Worm (Caenorhabditis elegans): Measurements from ENCODE around the gene cyn-17.

cyn-17 gene

DNA sequence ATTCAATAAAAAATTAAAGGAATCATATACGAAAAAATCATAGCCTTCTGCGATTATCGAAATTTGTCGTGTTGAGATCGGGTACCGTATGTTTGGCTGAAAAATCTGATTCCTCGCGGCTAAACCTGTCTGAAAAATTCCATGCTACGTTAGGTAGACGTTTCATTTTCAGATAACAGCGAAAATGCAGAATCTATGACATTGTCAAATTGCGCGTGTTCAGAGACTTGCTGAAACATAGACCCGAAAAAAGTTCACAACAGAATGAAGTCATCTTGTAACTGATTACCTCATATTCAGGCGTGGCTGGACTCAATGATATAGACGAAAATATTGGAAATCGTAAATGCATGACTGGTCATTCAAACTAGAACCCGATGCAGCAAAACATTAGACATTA, 34.1 kb downstream of the cyn-17 start, which contains the start of gene srh-76:
Gene srh-76, plus strand, starts transcription at position 301 of the 400 bp plus-strand sequence.
- TF ChIP-seq elt-1 (tag; optimal IDR thresholded peaks at IDR 0.05): no peak
- no peak for TF ChIP-seq mml-1 (tag; optimal IDR thresholded peaks at IDR 0.05)
- TF ChIP-seq mdl-1 (tag; optimal IDR thresholded peaks at IDR 0.05): no peak
- TF ChIP-seq ceh-82 (tag; optimal IDR thresholded peaks at IDR 0.05): no peak
- no peak for TF ChIP-seq ceh-9 (tag; optimal IDR thresholded peaks at IDR 0.05)
- no peak for TF ChIP-seq fos-1 (tag; optimal IDR thresholded peaks at IDR 0.05)
- no peak for TF ChIP-seq nhr-25 (tag; optimal IDR thresholded peaks at IDR 0.05)
- no peak for TF ChIP-seq daf-12 (tag; optimal IDR thresholded peaks at IDR 0.05)
- TF ChIP-seq lin-39 (tag; optimal IDR thresholded peaks at IDR 0.05): no peak
- no peak for TF ChIP-seq skn-1 (tag; optimal IDR thresholded peaks at IDR 0.05)
- TF ChIP-seq egl-27 (tag; optimal IDR thresholded peaks at IDR 0.05): no peak
- no peak for TF ChIP-seq pha-4 (tag; optimal IDR thresholded peaks at IDR 0.05)
- no peak for TF ChIP-seq ceh-28 (tag; optimal IDR thresholded peaks at IDR 0.05)
- no peak for TF ChIP-seq hmg-11 (tag; optimal IDR thresholded peaks at IDR 0.05)
- no peak for TF ChIP-seq elt-3 (tag; optimal IDR thresholded peaks at IDR 0.05)
- TF ChIP-seq sea-2 (GFP tag; optimal IDR thresholded peaks at IDR 0.05): no peak
- no peak for TF ChIP-seq nhr-23 (tag; optimal IDR thresholded peaks at IDR 0.05)
- TF ChIP-seq pqm-1 (tag; optimal IDR thresholded peaks at IDR 0.05): no peak
- no peak for TF ChIP-seq egl-5 (tag; optimal IDR thresholded peaks at IDR 0.05)

- TF ChIP-seq fos-1 (tag; optimal IDR thresholded peaks at IDR 0.05) (no peak), skn-1 (tag; optimal IDR thresholded peaks at IDR 0.05) (no peak), egl-5 (tag; optimal IDR thresholded peaks at IDR 0.05) (no peak), mml-1 (tag; optimal IDR thresholded peaks at IDR 0.05) (no peak), elt-1 (tag; optimal IDR thresholded peaks at IDR 0.05) (no peak), nhr-237 (tag; optimal IDR thresholded peaks at IDR 0.05) (no peak), elt-3 (tag; optimal IDR thresholded peaks at IDR 0.05) (no peak), lin-15B (tag; optimal IDR thresholded peaks at IDR 0.05) (no peak), nhr-77 (tag; optimal IDR thresholded peaks at IDR 0.05) (no peak), ceh-82 (tag; optimal IDR thresholded peaks at IDR 0.05) (no peak), fkh-10 (GFP tag; optimal IDR thresholded peaks at IDR 0.05) (no peak), nhr-12 (tag; optimal IDR thresholded peaks at IDR 0.05) (no peak), fkh-2 (tag; optimal IDR thresholded peaks at IDR 0.05) (no peak), daf-12 (tag; optimal IDR thresholded peaks at IDR 0.05) (no peak), lsy-12 (tag; optimal IDR thresholded peaks at IDR 0.05) (no peak), sea-2 (GFP tag; optimal IDR thresholded peaks at IDR 0.05) (no peak), hmg-11 (tag; optimal IDR thresholded peaks at IDR 0.05) (no peak), nhr-67 (tag; optimal IDR thresholded peaks at IDR 0.05) (no peak)
Observed at ce11 chrV:5835397-5835796, 35.9 kb downstream of the cyn-17 start.

ce11 chrV:5835979-5836615, 36.6 kb downstream of the cyn-17 start:
- TF ChIP-seq sea-2 (GFP tag; optimal IDR thresholded peaks at IDR 0.05): no peak
- TF ChIP-seq aly-2 (tag; optimal IDR thresholded peaks at IDR 0.05): no peak
- no peak for TF ChIP-seq mml-1 (tag; optimal IDR thresholded peaks at IDR 0.05)
- TF ChIP-seq nhr-77 (tag; optimal IDR thresholded peaks at IDR 0.05): no peak
- TF ChIP-seq nhr-237 (tag; optimal IDR thresholded peaks at IDR 0.05): no peak
- TF ChIP-seq nhr-11 (tag; optimal IDR thresholded peaks at IDR 0.05): no peak
- TF ChIP-seq ceh-82 (tag; optimal IDR thresholded peaks at IDR 0.05): no peak
- no peak for TF ChIP-seq nhr-67 (tag; optimal IDR thresholded peaks at IDR 0.05)
- no peak for TF ChIP-seq nhr-76 (tag; optimal IDR thresholded peaks at IDR 0.05)
- no peak for TF ChIP-seq elt-3 (tag; optimal IDR thresholded peaks at IDR 0.05)
- no peak for TF ChIP-seq ZK546.5 (tag; optimal IDR thresholded peaks at IDR 0.05)

ce11 chrV:5836616-5836982, 37.1 kb downstream of the cyn-17 start, which contains the start of gene col-140:
col-140 (minus strand) TSS chrV:5836834.
- TF ChIP-seq pqm-1 (tag; optimal IDR thresholded peaks at IDR 0.05): no peak
- TF ChIP-seq nhr-11 (tag; optimal IDR thresholded peaks at IDR 0.05): no peak
- no peak for TF ChIP-seq pha-4 (tag; optimal IDR thresholded peaks at IDR 0.05)
- no peak for TF ChIP-seq lsy-12 (tag; optimal IDR thresholded peaks at IDR 0.05)
- no peak for TF ChIP-seq zag-1 (tag; optimal IDR thresholded peaks at IDR 0.05)
- no peak for TF ChIP-seq nhr-28 (tag; optimal IDR thresholded peaks at IDR 0.05)
- TF ChIP-seq daf-12 (tag; optimal IDR thresholded peaks at IDR 0.05): no peak
- no peak for TF ChIP-seq unc-62 (GFP tag; optimal IDR thresholded peaks at IDR 0.05)
- no peak for TF ChIP-seq R02D3.7 (tag; optimal IDR thresholded peaks at IDR 0.05)
- no peak for TF ChIP-seq tbx-2 (tag; optimal IDR thresholded peaks at IDR 0.05)
- TF ChIP-seq lin-15B (tag; optimal IDR thresholded peaks at IDR 0.05): no peak
- no peak for TF ChIP-seq nhr-67 (tag; optimal IDR thresholded peaks at IDR 0.05)
- TF ChIP-seq sea-2 (GFP tag; optimal IDR thresholded peaks at IDR 0.05): no peak
- no peak for TF ChIP-seq fos-1 (tag; optimal IDR thresholded peaks at IDR 0.05)
